Worm (Caenorhabditis elegans): ENCODE measurements around the gene mrpl-20.

The mrpl-20 gene

ce11 chrII:13315637-13316523, 22.2 kb upstream of the mrpl-20 start:
- TF ChIP-seq R02D3.7 (tag; optimal IDR thresholded peaks at IDR 0.05) (no peak), ceh-28 (tag; optimal IDR thresholded peaks at IDR 0.05) (peak; percentile 100)

ce11 chrII:13316630-13317029, 21.5 kb upstream of the mrpl-20 start:
- no peak for TF ChIP-seq skn-1 (tag; optimal IDR thresholded peaks at IDR 0.05)
- TF ChIP-seq nhr-23 (tag; optimal IDR thresholded peaks at IDR 0.05): no peak
- TF ChIP-seq eor-1 (tag; optimal IDR thresholded peaks at IDR 0.05): no peak
- no peak for TF ChIP-seq egl-5 (tag; optimal IDR thresholded peaks at IDR 0.05)

- TF ChIP-seq fkh-10 (GFP tag; optimal IDR thresholded peaks at IDR 0.05) (no peak), nhr-12 (tag; optimal IDR thresholded peaks at IDR 0.05) (no peak), eor-1 (tag; optimal IDR thresholded peaks at IDR 0.05) (no peak), ceh-9 (tag; optimal IDR thresholded peaks at IDR 0.05) (no peak), elt-2 (tag; optimal IDR thresholded peaks at IDR 0.05) (no peak), nhr-76 (tag; optimal IDR thresholded peaks at IDR 0.05) (no peak), hmg-11 (tag; optimal IDR thresholded peaks at IDR 0.05) (no peak), nhr-237 (tag; optimal IDR thresholded peaks at IDR 0.05) (no peak), pqm-1 (tag; optimal IDR thresholded peaks at IDR 0.05) (no peak), nhr-28 (tag; optimal IDR thresholded peaks at IDR 0.05) (no peak), skn-1 (tag; optimal IDR thresholded peaks at IDR 0.05) (no peak)
Measured at ce11 chrII:13320811-13321210, 17.3 kb upstream of the mrpl-20 start, which contains the start of gene mac-1. Gene mac-1, minus strand, starts transcription at chrII:13320911.

DNA sequence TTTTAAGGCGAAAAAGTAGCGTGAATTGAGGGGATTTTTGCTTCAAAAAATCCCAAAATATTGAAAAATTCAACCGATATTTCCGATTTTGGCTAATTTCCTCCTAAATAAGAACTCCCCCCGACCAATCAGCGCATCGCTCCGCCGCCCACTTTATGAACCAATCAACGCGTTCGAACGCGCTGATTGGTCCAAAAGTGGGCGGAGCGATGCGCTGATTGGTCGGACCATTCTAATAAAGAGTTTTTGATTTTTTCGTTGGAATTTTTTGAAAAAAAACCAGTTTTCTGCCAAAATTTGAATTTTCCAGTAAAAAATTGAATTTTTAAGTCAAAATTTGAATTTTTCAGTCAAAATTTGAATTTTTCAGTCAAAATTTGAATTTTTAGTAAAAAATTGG, 16.8 kb upstream of the mrpl-20 start:
- TF ChIP-seq egl-27 (tag; optimal IDR thresholded peaks at IDR 0.05): no peak
- TF ChIP-seq nfya-1 (tag; optimal IDR thresholded peaks at IDR 0.05; ENCODE audit: insufficient read depth): peak; percentile 98

DNA sequence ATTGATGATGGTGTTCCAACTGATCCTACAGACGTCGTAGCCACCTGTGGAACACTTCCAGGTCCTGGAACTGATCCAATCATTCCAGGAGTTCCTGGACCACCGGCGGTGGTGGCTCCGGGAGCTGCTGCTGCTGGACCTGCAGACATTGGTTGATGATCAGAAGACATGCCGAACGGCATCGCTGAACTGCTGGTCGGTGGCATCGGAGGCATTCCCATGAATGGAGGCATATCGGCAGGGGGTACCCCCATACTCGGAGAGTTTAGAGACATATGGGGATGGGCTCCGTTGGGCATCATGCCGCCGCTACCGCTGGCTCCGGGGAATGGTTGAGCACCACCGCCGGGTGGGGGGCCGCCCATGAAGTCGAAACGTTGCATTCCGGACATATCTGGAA, 12.8 kb upstream of the mrpl-20 start:
- TF ChIP-seq mml-1 (tag; optimal IDR thresholded peaks at IDR 0.05) (no peak), nhr-28 (tag; optimal IDR thresholded peaks at IDR 0.05) (no peak), ceh-16 (tag; optimal IDR thresholded peaks at IDR 0.05) (no peak), ZK546.5 (tag; optimal IDR thresholded peaks at IDR 0.05) (no peak), lsy-12 (tag; optimal IDR thresholded peaks at IDR 0.05) (no peak), mdl-1 (tag; optimal IDR thresholded peaks at IDR 0.05) (no peak), nhr-11 (tag; optimal IDR thresholded peaks at IDR 0.05) (no peak), tbx-2 (tag; optimal IDR thresholded peaks at IDR 0.05) (no peak), zag-1 (tag; optimal IDR thresholded peaks at IDR 0.05) (no peak), aly-2 (tag; optimal IDR thresholded peaks at IDR 0.05) (no peak), unc-62 (GFP tag; optimal IDR thresholded peaks at IDR 0.05) (no peak), ztf-4 (tag; optimal IDR thresholded peaks at IDR 0.05) (no peak), nfya-1 (tag; optimal IDR thresholded peaks at IDR 0.05; ENCODE audit: insufficient read depth) (no peak), fkh-10 (GFP tag; optimal IDR thresholded peaks at IDR 0.05) (no peak), elt-2 (tag; optimal IDR thresholded peaks at IDR 0.05) (no peak)

ce11 chrII:13326478-13326877, 11.6 kb upstream of the mrpl-20 start:
- TF ChIP-seq nhr-237 (tag; optimal IDR thresholded peaks at IDR 0.05) (no peak), pqm-1 (tag; optimal IDR thresholded peaks at IDR 0.05) (no peak), nhr-43 (tag; optimal IDR thresholded peaks at IDR 0.05; ENCODE audit: poor library complexity, severe bottlenecking) (no peak), zag-1 (tag; optimal IDR thresholded peaks at IDR 0.05) (no peak), ceh-9 (tag; optimal IDR thresholded peaks at IDR 0.05) (no peak), unc-62 (GFP tag; optimal IDR thresholded peaks at IDR 0.05) (no peak), nhr-23 (tag; optimal IDR thresholded peaks at IDR 0.05) (no peak), nhr-77 (tag; optimal IDR thresholded peaks at IDR 0.05) (no peak), nhr-12 (tag; optimal IDR thresholded peaks at IDR 0.05) (no peak), nfya-1 (tag; optimal IDR thresholded peaks at IDR 0.05; ENCODE audit: insufficient read depth) (no peak), ceh-28 (tag; optimal IDR thresholded peaks at IDR 0.05) (no peak)
